Fruit fly (Drosophila melanogaster) whole organism, wandering third instar larva: Measurements from ENCODE around the gene Acp76A.

Experiments used
- Abd-B ChIP-seq: fragments of >200 bp; optimal IDR thresholded peaks from 2 replicates; lab custom pipeline; 2017; ENCODE audit warnings: missing biosample characterization, missing genetic modification characterization
- CG32264 ChIP-seq: fragments of 200-800 bp; sonication (Bioruptor generic); optimal IDR thresholded peaks from 2 replicates; lab custom pipeline; 2016; ENCODE audit warnings: missing biosample characterization, missing genetic modification characterization
- CG9705 ChIP-seq: fragments of 200-800 bp; sonication (Bioruptor generic); optimal IDR thresholded peaks from 2 replicates; lab custom pipeline; 2018; ENCODE audit warnings: missing biosample characterization, mild to moderate bottlenecking, missing genetic modification characterization
- CrebA ChIP-seq: fragments of 200-800 bp; sonication (Bioruptor generic); optimal IDR thresholded peaks from 2 replicates; lab custom pipeline; 2016; ENCODE audit warnings: missing biosample characterization, mild to moderate bottlenecking, missing genetic modification characterization, borderline replicate concordance
- Dfd ChIP-seq: fragments of >200 bp; optimal IDR thresholded peaks from 2 replicates; lab custom pipeline; 2017; ENCODE audit warnings: missing biosample characterization, missing genetic modification characterization
- Dif ChIP-seq: fragments of 200-275, 200-300 bp; sonication (Bioruptor generic); optimal IDR thresholded peaks from 2 replicates; lab custom pipeline; 2018; ENCODE audit warnings: missing biosample characterization, missing genetic modification characterization; ENCODE audit not compliant: partially characterized antibody
- GATAd ChIP-seq: sonication (Bioruptor generic); optimal IDR thresholded peaks from 2 replicates; lab custom pipeline; 2016; ENCODE audit warnings: missing biosample characterization, missing genetic modification characterization
- HLH106 ChIP-seq: fragments of 200-800 bp; optimal IDR thresholded peaks from 3 replicates; lab custom pipeline; 2019; ENCODE audit warnings: missing biosample characterization, mild to moderate bottlenecking, missing genetic modification characterization, moderate library complexity
- Hnf4 ChIP-seq: fragments of 200-800 bp; sonication (Bioruptor generic); optimal IDR thresholded peaks from 2 replicates; lab custom pipeline; 2016; ENCODE audit warnings: missing biosample characterization, mild to moderate bottlenecking, missing genetic modification characterization
- Hr78 ChIP-seq: fragments of >200 bp; optimal IDR thresholded peaks from 2 replicates; lab custom pipeline; 2017; ENCODE audit warnings: missing biosample characterization, missing genetic modification characterization
- Hr83 ChIP-seq: fragments of 200-300 bp; sonication (Bioruptor generic); optimal IDR thresholded peaks from 2 replicates; lab custom pipeline; 2016; ENCODE audit warnings: missing biosample characterization, mild to moderate bottlenecking, missing genetic modification characterization, moderate library complexity; ENCODE audit not compliant: poor library complexity, severe bottlenecking
- Jra ChIP-seq: sonication (Bioruptor generic); optimal IDR thresholded peaks from 2 replicates; lab custom pipeline; 2016; ENCODE audit warnings: missing biosample characterization, missing genetic modification characterization
- Mio ChIP-seq: sonication (Bioruptor generic); optimal IDR thresholded peaks from 2 replicates; lab custom pipeline; 2016; ENCODE audit warnings: missing biosample characterization, missing genetic modification characterization
- N ChIP-seq: fragments of >200 bp; optimal IDR thresholded peaks from 2 replicates; lab custom pipeline; 2018; ENCODE audit warnings: missing biosample characterization, missing external identifiers, missing genetic modification characterization
- OdsH ChIP-seq: fragments of 200-800 bp; sonication (Bioruptor generic); optimal IDR thresholded peaks from 2 replicates; lab custom pipeline; 2016; ENCODE audit warnings: missing biosample characterization, mild to moderate bottlenecking, missing genetic modification characterization
- Rel ChIP-seq, 2 experiments: fragments of 200-800 bp; sonication (Bioruptor generic) in 1 of 2; optimal IDR thresholded peaks; 2 replicates in 1 of 2; 3 replicates in 1 of 2; lab custom pipeline; 2016 to 2019; ENCODE audit warnings: mild to moderate bottlenecking in 2 of 2, missing biosample characterization in 2 of 2, missing genetic modification characterization in 2 of 2, moderate library complexity in 1 of 2
- Sp1 ChIP-seq: fragments of 200-800 bp; sonication (Bioruptor generic); optimal IDR thresholded peaks from 3 replicates; lab custom pipeline; 2019; ENCODE audit warnings: missing biosample characterization, mild to moderate bottlenecking, missing genetic modification characterization, moderate library complexity
- Vsx2 ChIP-seq: fragments of 200-300, 225-300 bp; sonication (Bioruptor generic); optimal IDR thresholded peaks from 2 replicates; lab custom pipeline; 2018; ENCODE audit warnings: missing biosample characterization, missing genetic modification characterization; ENCODE audit not compliant: partially characterized antibody
- br ChIP-seq: fragments of 200-800 bp; sonication (Bioruptor generic); optimal IDR thresholded peaks from 2 replicates; lab custom pipeline; 2016; ENCODE audit warnings: missing biosample characterization, missing genetic modification characterization
- brk ChIP-seq: fragments of 200-800 bp; sonication (Bioruptor generic); optimal IDR thresholded peaks from 2 replicates; lab custom pipeline; 2016; ENCODE audit warnings: missing biosample characterization, mild to moderate bottlenecking, missing genetic modification characterization
- dl ChIP-seq, 2 experiments: fragments of 175-275, 200-275 bp in 1 of 2; fragments of 200-275 bp in 1 of 2; sonication (Bioruptor generic); optimal IDR thresholded peaks; lab custom pipeline; 2018; ENCODE audit warnings: mild to moderate bottlenecking in 2 of 2, missing biosample characterization in 2 of 2, missing genetic modification characterization in 2 of 2, moderate library complexity in 2 of 2; ENCODE audit not compliant: partially characterized antibody in 2 of 2, insufficient read depth in 1 of 2
- dmrt93B ChIP-seq: fragments of 200-800 bp; sonication (Bioruptor generic); optimal IDR thresholded peaks from 2 replicates; lab custom pipeline; 2018; ENCODE audit warnings: missing biosample characterization, mild to moderate bottlenecking, missing genetic modification characterization
- ey ChIP-seq: fragments of 200-800 bp; sonication (Bioruptor generic); optimal IDR thresholded peaks from 2 replicates; lab custom pipeline; 2016; ENCODE audit warnings: missing biosample characterization, missing genetic modification characterization
- foxo ChIP-seq, 2 experiments: fragments of 200-800 bp; sonication (Bioruptor generic); optimal IDR thresholded peaks; 2 replicates in 1 of 2; 3 replicates in 1 of 2; lab custom pipeline; 2016 to 2017; ENCODE audit warnings: missing biosample characterization in 2 of 2, missing genetic modification characterization in 2 of 2
- fru ChIP-seq: fragments of 200-800 bp; sonication (Bioruptor generic); optimal IDR thresholded peaks from 3 replicates; lab custom pipeline; 2016; ENCODE audit warnings: missing biosample characterization, mild to moderate bottlenecking, missing genetic modification characterization
- h ChIP-seq: fragments of 200-800 bp; sonication (Bioruptor generic); optimal IDR thresholded peaks from 3 replicates; lab custom pipeline; 2016; ENCODE audit warnings: missing biosample characterization, mild to moderate bottlenecking, missing genetic modification characterization
- lola ChIP-seq: fragments of >200 bp; optimal IDR thresholded peaks from 2 replicates; lab custom pipeline; 2017; ENCODE audit warnings: missing biosample characterization, missing genetic modification characterization
- pan ChIP-seq: fragments of >200 bp; optimal IDR thresholded peaks from 2 replicates; lab custom pipeline; 2017
- psq ChIP-seq: fragments of 200-800 bp; sonication (Bioruptor generic); optimal IDR thresholded peaks from 3 replicates; lab custom pipeline; 2017; ENCODE audit warnings: missing biosample characterization, mild to moderate bottlenecking, missing genetic modification characterization, moderate library complexity
- rgr ChIP-seq: fragments of 200-800 bp; sonication (Bioruptor generic); optimal IDR thresholded peaks from 3 replicates; lab custom pipeline; 2016; ENCODE audit warnings: missing biosample characterization, mild to moderate bottlenecking, missing genetic modification characterization
- sage ChIP-seq: fragments of 200-800 bp; sonication (Bioruptor generic); optimal IDR thresholded peaks from 2 replicates; lab custom pipeline; 2016; ENCODE audit warnings: missing biosample characterization, mild to moderate bottlenecking, missing genetic modification characterization
- sv ChIP-seq: fragments of 200-800 bp; sonication (Bioruptor generic); optimal IDR thresholded peaks from 3 replicates; lab custom pipeline; 2016; ENCODE audit warnings: missing biosample characterization, missing genetic modification characterization
- usp ChIP-seq: fragments of >200 bp; optimal IDR thresholded peaks from 2 replicates; lab custom pipeline; 2017; ENCODE audit warnings: missing biosample characterization, missing genetic modification characterization
- woc ChIP-seq: sonication (Bioruptor generic); optimal IDR thresholded peaks from 2 replicates; lab custom pipeline; 2016; ENCODE audit warnings: missing biosample characterization, mild to moderate bottlenecking, missing genetic modification characterization

Gene Acp76A

dm6 chr3L:19087369-19088275 is 35.8 kb upstream of the Acp76A start:
- TF ChIP-seq Sp1 (GFP tag; lab: Kevin White, UChicago) = peak; percentile 28
- TF ChIP-seq Jra (GFP tag; lab: Kevin White, UChicago) = no peak
- peak; percentile 10 for TF ChIP-seq HLH106 (tag; lab: Kevin White, UChicago)
- TF ChIP-seq CG9705 = no peak
- TF ChIP-seq psq (GFP tag; lab: Kevin White, UChicago) = peak; percentile 35
- peak in 1 of 2 experiments; percentile 24 for TF ChIP-seq foxo (GFP tag; optimal IDR thresholded peaks at IDR 0.05; lab: Kevin White, UChicago)

dm6 chr3L:19086364-19087200 is 34.8 kb upstream of the Acp76A start, which contains the start of gene Mkp3:
TSS of gene Mkp3 (minus strand) at chr3L:19086426.
- TF ChIP-seq Abd-B (no peak), h (GFP tag; lab: Kevin White, UChicago) (peak; percentile 77), rgr (GFP tag; lab: Kevin White, UChicago) (peak; percentile 85), OdsH (GFP tag; lab: Kevin White, UChicago) (peak; percentile 87), Mio (no peak), Vsx2 (GFP tag; lab: Kevin White, UChicago) (no peak), ey (GFP tag; lab: Kevin White, UChicago) (peak; percentile 68), dl (GFP tag; optimal IDR thresholded peaks at IDR 0.05; lab: Kevin White, UChicago; ENCODE audit: insufficient read depth in 1 of 2, partially characterized antibody in 2 of 2) (peak in 1 of 2 experiments; percentile 25), CG9705 (peak; percentile 73), pan (lab: Kevin White, UChicago) (no peak), CrebA (no peak), br (peak; percentile 35), psq (GFP tag; lab: Kevin White, UChicago) (peak; percentile 82), fru (peak; percentile 76), HLH106 (tag; lab: Kevin White, UChicago) (peak; percentile 92), brk (peak; percentile 81), woc (GFP tag; lab: Kevin White, UChicago) (peak; percentile 63), Sp1 (GFP tag; lab: Kevin White, UChicago) (peak; percentile 92), N (no peak), Hr78 (GFP tag; lab: Kevin White, UChicago) (no peak), sage (GFP tag; lab: Kevin White, UChicago) (peak; percentile 62), dmrt93B (GFP tag; lab: Kevin White, UChicago) (peak; percentile 66), sv (peak; percentile 84), Dfd (peak; percentile 69), Hr83 (peak; percentile 29), foxo (GFP tag; optimal IDR thresholded peaks at IDR 0.05; lab: Kevin White, UChicago) (peak in 1 of 2 experiments; percentile 86), usp (no peak), Rel (GFP tag; optimal IDR thresholded peaks at IDR 0.05; lab: Kevin White, UChicago) (peak; percentile 80), Rel (tag; optimal IDR thresholded peaks at IDR 0.05; lab: Kevin White, UChicago) (peak; percentile 65), Hnf4 (GFP tag; lab: Kevin White, UChicago) (peak; percentile 66), lola (GFP tag; lab: Kevin White, UChicago) (no peak), GATAd (GFP tag; lab: Kevin White, UChicago) (no peak), CG32264 (no peak), Dif (GFP tag; lab: Kevin White, UChicago) (peak; percentile 53)
